Fruit fly (Drosophila melanogaster) whole organism, embryonic: Measurements from ENCODE around the gene Nsun5.

ENCODE experiments used
- Abd-B ChIP-seq: fragments of 200-800 bp; sonication (Bioruptor generic); optimal IDR thresholded peaks from 2 replicates; lab custom pipeline; 2018; ENCODE audit warnings: missing biosample characterization, mild to moderate bottlenecking, missing genetic modification characterization, moderate library complexity
- Adf1 ChIP-seq: fragments of 200-800 bp; sonication (Bioruptor generic); IDR thresholded peaks from 2 replicates; pipeline ENCODE4 v1.3.6; 2022; ENCODE audit warnings: missing biosample characterization, missing genetic modification characterization
- CG10462 ChIP-seq: fragments of 200-800 bp; sonication (Bioruptor generic); optimal IDR thresholded peaks from 2 replicates; lab custom pipeline; 2016; ENCODE audit warnings: missing biosample characterization, missing genetic modification characterization
- CG11085 ChIP-seq: fragments of 200-800 bp; sonication (Bioruptor generic); IDR thresholded peaks from 2 replicates; pipeline ENCODE4 v1.3.6; 2022; ENCODE audit warnings: missing biosample characterization, missing genetic modification characterization
- CG11504 ChIP-seq: fragments of 200-800 bp; sonication (Bioruptor generic); optimal IDR thresholded peaks from 3 replicates; lab custom pipeline; 2019; ENCODE audit warnings: missing biosample characterization, mild to moderate bottlenecking, missing genetic modification characterization, moderate library complexity
- CG11695 ChIP-seq: fragments of 200-800 bp; sonication (Bioruptor generic); IDR thresholded peaks from 3 replicates; pipeline ENCODE4 v1.3.6; 2022; ENCODE audit warnings: missing biosample characterization, missing genetic modification characterization
- CG11723 ChIP-seq: fragments of 200-800 bp; sonication (Bioruptor generic); optimal IDR thresholded peaks from 2 replicates; lab custom pipeline; 2017; ENCODE audit warnings: missing biosample characterization, mild to moderate bottlenecking, missing genetic modification characterization
- CG13287 ChIP-seq: fragments of 200-800 bp; sonication (Bioruptor generic); IDR thresholded peaks from 2 replicates; pipeline ENCODE4 v1.3.6; 2022; ENCODE audit warnings: missing biosample characterization, missing genetic modification characterization; ENCODE audit not compliant: partially characterized antibody
- CG14441 ChIP-seq: fragments of 200-800 bp; sonication (Bioruptor generic); IDR thresholded peaks from 2 replicates; pipeline ENCODE4 v1.3.6; 2022; ENCODE audit warnings: missing biosample characterization, missing genetic modification characterization
- CG18262 ChIP-seq: fragments of 200-800 bp; optimal IDR thresholded peaks from 3 replicates; lab custom pipeline; 2019; ENCODE audit warnings: missing biosample characterization, mild to moderate bottlenecking, missing genetic modification characterization, moderate library complexity
- CG2120 ChIP-seq: fragments of 200-800 bp; sonication (Bioruptor generic); optimal IDR thresholded peaks from 3 replicates; lab custom pipeline; 2016; ENCODE audit warnings: missing biosample characterization, missing genetic modification characterization
- CG2875 ChIP-seq: fragments of 200-800 bp; sonication (Bioruptor generic); optimal IDR thresholded peaks from 2 replicates; lab custom pipeline; 2017; ENCODE audit warnings: missing biosample characterization, mild to moderate bottlenecking, missing genetic modification characterization, missing genetic modification reagents
- CG3407 ChIP-seq: fragments of 200-800 bp; sonication (Bioruptor generic); optimal IDR thresholded peaks from 2 replicates; lab custom pipeline; 2018; ENCODE audit warnings: missing biosample characterization, mild to moderate bottlenecking, missing genetic modification characterization
- CG34224 ChIP-seq: fragments of 200-800 bp; sonication (Bioruptor generic); IDR thresholded peaks from 3 replicates; pipeline ENCODE4 v1.3.6; 2022; ENCODE audit warnings: missing biosample characterization, missing genetic modification characterization; ENCODE audit not compliant: partially characterized antibody
- CG3847 ChIP-seq: fragments of 200-800 bp; sonication (Bioruptor generic); IDR thresholded peaks from 2 replicates; pipeline ENCODE4 v1.3.6; 2022; ENCODE audit warnings: missing biosample characterization, missing genetic modification characterization
- CG7786 ChIP-seq: fragments of 200-800 bp; sonication (Bioruptor generic); optimal IDR thresholded peaks from 2 replicates; lab custom pipeline; 2016; ENCODE audit warnings: missing biosample characterization, missing genetic modification characterization
- CG7963 ChIP-seq: fragments of 200-800 bp; sonication (Bioruptor generic); IDR thresholded peaks from 3 replicates; pipeline ENCODE4 v1.3.6; 2022; ENCODE audit warnings: missing biosample characterization, missing genetic modification characterization; ENCODE audit not compliant: partially characterized antibody
- CG8089 ChIP-seq: fragments of 200-800 bp; sonication (Bioruptor generic); optimal IDR thresholded peaks from 3 replicates; lab custom pipeline; 2016; ENCODE audit warnings: missing biosample characterization, missing genetic modification characterization
- CG9437 ChIP-seq: fragments of 200-800 bp; sonication (Bioruptor generic); optimal IDR thresholded peaks from 2 replicates; lab custom pipeline; 2018; ENCODE audit warnings: missing biosample characterization, mild to moderate bottlenecking, missing genetic modification characterization
- CG9727 ChIP-seq: fragments of 200-800 bp; sonication (Bioruptor generic); optimal IDR thresholded peaks from 3 replicates; lab custom pipeline; 2017; ENCODE audit warnings: missing biosample characterization, mild to moderate bottlenecking, missing genetic modification characterization
- D19B ChIP-seq: fragments of 200-800 bp; sonication (Bioruptor generic); optimal IDR thresholded peaks from 2 replicates; lab custom pipeline; 2017; ENCODE audit warnings: missing biosample characterization, mild to moderate bottlenecking, missing genetic modification characterization
- Gsc ChIP-seq: fragments of 200-800 bp; sonication (Bioruptor generic); IDR thresholded peaks from 2 replicates; pipeline ENCODE4 v1.3.6; 2022; ENCODE audit warnings: missing biosample characterization, missing genetic modification characterization
- Gug ChIP-seq: fragments of 200-800 bp; sonication (Bioruptor generic); IDR thresholded peaks from 4 replicates; pipeline ENCODE4 v1.3.6; 2022; ENCODE audit warnings: missing biosample characterization, missing genetic modification characterization
- Hr51 ChIP-seq, 2 experiments: fragments of 200-800 bp; sonication (Bioruptor generic); optimal IDR thresholded peaks; 2 replicates in 1 of 2; 3 replicates in 1 of 2; lab custom pipeline; 2016 to 2018; ENCODE audit warnings: missing biosample characterization in 2 of 2, missing genetic modification characterization in 2 of 2, mild to moderate bottlenecking in 1 of 2, moderate library complexity in 1 of 2
- Meics ChIP-seq: fragments of 200-800 bp; sonication (Bioruptor generic); optimal IDR thresholded peaks from 2 replicates; lab custom pipeline; 2017; ENCODE audit warnings: missing biosample characterization, mild to moderate bottlenecking, missing genetic modification characterization
- NK7.1 ChIP-seq: fragments of 200-800 bp; sonication (Bioruptor generic); optimal IDR thresholded peaks from 3 replicates; lab custom pipeline; 2016; ENCODE audit warnings: missing biosample characterization, missing genetic modification characterization
- Rfx ChIP-seq: fragments of 200-800 bp; sonication (Bioruptor generic); IDR thresholded peaks from 2 replicates; pipeline ENCODE4 v1.3.6; 2022; ENCODE audit warnings: missing biosample characterization, missing genetic modification characterization
- Rx ChIP-seq: fragments of 200-800 bp; sonication (Bioruptor generic); IDR thresholded peaks from 2 replicates; pipeline ENCODE4 v1.3.6; 2022; ENCODE audit warnings: missing biosample characterization, missing genetic modification characterization
- Scr ChIP-seq: fragments of 200-800 bp; sonication (Bioruptor generic); IDR thresholded peaks from 2 replicates; pipeline ENCODE4 v1.3.6; 2022; ENCODE audit warnings: missing biosample characterization, missing genetic modification characterization; ENCODE audit not compliant: partially characterized antibody
- Sry-β ChIP-seq: fragments of 200-800 bp; sonication (Bioruptor generic); optimal IDR thresholded peaks from 2 replicates; lab custom pipeline; 2018; ENCODE audit warnings: missing biosample characterization, mild to moderate bottlenecking, missing genetic modification characterization, moderate library complexity
- Trl ChIP-seq, 3 experiments: fragments of >200 bp in 2 of 3; fragments of 200-800 bp in 1 of 3; sonication (Bioruptor generic) in 1 of 3; optimal IDR thresholded peaks; 2 replicates in 1 of 3; 3 replicates in 2 of 3; lab custom pipeline; 2016 to 2017; ENCODE audit warnings: missing biosample characterization in 1 of 3, missing genetic modification characterization in 1 of 3
- Xrp1 ChIP-seq: fragments of 200-800 bp; sonication (Bioruptor generic); IDR thresholded peaks from 2 replicates; pipeline ENCODE4 v1.3.6; 2022; ENCODE audit warnings: missing biosample characterization, missing genetic modification characterization
- ato ChIP-seq: fragments of 200-800 bp; sonication (Bioruptor generic); IDR thresholded peaks from 2 replicates; pipeline ENCODE4 v1.3.6; 2022; ENCODE audit warnings: missing biosample characterization, missing genetic modification characterization; ENCODE audit not compliant: partially characterized antibody
- bigmax ChIP-seq: fragments of 200-800 bp; sonication (Bioruptor generic); optimal IDR thresholded peaks from 2 replicates; lab custom pipeline; 2018; ENCODE audit warnings: missing biosample characterization, mild to moderate bottlenecking, missing genetic modification characterization
- ci ChIP-seq: fragments of 200-800 bp; sonication (Bioruptor generic); IDR thresholded peaks from 3 replicates; pipeline ENCODE4 v1.3.6; 2022; ENCODE audit warnings: missing biosample characterization, missing genetic modification characterization
- emc ChIP-seq: fragments of 200-800 bp; sonication (Bioruptor generic); optimal IDR thresholded peaks from 2 replicates; lab custom pipeline; 2016; ENCODE audit warnings: missing biosample characterization, missing genetic modification characterization
- en ChIP-seq: fragments of 200-800 bp; sonication (Bioruptor generic); optimal IDR thresholded peaks from 2 replicates; lab custom pipeline; 2016; ENCODE audit warnings: missing biosample characterization, missing genetic modification characterization
- esg ChIP-seq: fragments of 200-800 bp; sonication (Bioruptor generic); conservative IDR thresholded peaks from 2 replicates; pipeline ENCODE4 v1.3.6; 2022; ENCODE audit warnings: missing biosample characterization, missing genetic modification characterization
- gem ChIP-seq: fragments of 200-800 bp; sonication (Bioruptor generic); optimal IDR thresholded peaks from 2 replicates; lab custom pipeline; 2019; ENCODE audit warnings: missing biosample characterization, mild to moderate bottlenecking, missing genetic modification characterization, moderate library complexity
- org-1 ChIP-seq: fragments of 200-800 bp; sonication (Bioruptor generic); optimal IDR thresholded peaks from 2 replicates; lab custom pipeline; 2017; ENCODE audit warnings: missing biosample characterization, missing genetic modification characterization
- pan ChIP-seq, 4 experiments: fragments of >200 bp in 3 of 4; fragments of 200-800 bp in 1 of 4; sonication (Bioruptor generic) in 1 of 4; optimal IDR thresholded peaks in 3 of 4; IDR thresholded peaks in 1 of 4; 2 replicates each; pipeline versions ENCODE4 v1.3.6 to Lab custom; 2017 to 2022; ENCODE audit warnings: missing biosample characterization in 2 of 4, missing genetic modification characterization in 2 of 4, mixed read lengths in 1 of 4
- pho ChIP-seq: fragments of 200-800 bp; sonication (Bioruptor generic); optimal IDR thresholded peaks from 2 replicates; lab custom pipeline; 2016; ENCODE audit warnings: missing biosample characterization, missing genetic modification characterization
- pnt ChIP-seq: fragments of 200-800 bp; sonication (Bioruptor generic); optimal IDR thresholded peaks from 3 replicates; lab custom pipeline; 2016; ENCODE audit warnings: missing biosample characterization, missing genetic modification characterization
- row ChIP-seq: fragments of 200-800 bp; sonication (Bioruptor generic); IDR thresholded peaks from 3 replicates; pipeline ENCODE4 v1.3.6; 2022; ENCODE audit warnings: missing biosample characterization, missing genetic modification characterization
- scrt ChIP-seq: fragments of 200-800 bp; sonication (Bioruptor generic); optimal IDR thresholded peaks from 2 replicates; lab custom pipeline; 2018; ENCODE audit warnings: missing biosample characterization, mild to moderate bottlenecking, missing genetic modification characterization, moderate library complexity
- slbo ChIP-seq: fragments of 200-800 bp; sonication (Bioruptor generic); IDR thresholded peaks from 2 replicates; pipeline ENCODE4 v1.3.6; 2022; ENCODE audit warnings: missing biosample characterization, missing genetic modification characterization
- stwl ChIP-seq: fragments of 200-800 bp; sonication (Bioruptor generic); optimal IDR thresholded peaks from 3 replicates; lab custom pipeline; 2018; ENCODE audit warnings: missing biosample characterization, mild to moderate bottlenecking, missing genetic modification characterization, moderate library complexity
- twi ChIP-seq: fragments of 200-800 bp; optimal IDR thresholded peaks from 2 replicates; lab custom pipeline; 2019; ENCODE audit warnings: missing biosample characterization, mild to moderate bottlenecking, missing genetic modification characterization, moderate library complexity
- vfl ChIP-seq: fragments of 200-800 bp; sonication (Bioruptor generic); optimal IDR thresholded peaks from 2 replicates; lab custom pipeline; 2016; ENCODE audit warnings: missing biosample characterization, missing genetic modification characterization
- zen2 ChIP-seq: fragments of 200-800 bp; sonication (Bioruptor generic); IDR thresholded peaks from 3 replicates; pipeline ENCODE4 v1.3.6; 2022; ENCODE audit warnings: missing biosample characterization, missing genetic modification characterization; ENCODE audit not compliant: partially characterized antibody

Nsun5 gene

DNA sequence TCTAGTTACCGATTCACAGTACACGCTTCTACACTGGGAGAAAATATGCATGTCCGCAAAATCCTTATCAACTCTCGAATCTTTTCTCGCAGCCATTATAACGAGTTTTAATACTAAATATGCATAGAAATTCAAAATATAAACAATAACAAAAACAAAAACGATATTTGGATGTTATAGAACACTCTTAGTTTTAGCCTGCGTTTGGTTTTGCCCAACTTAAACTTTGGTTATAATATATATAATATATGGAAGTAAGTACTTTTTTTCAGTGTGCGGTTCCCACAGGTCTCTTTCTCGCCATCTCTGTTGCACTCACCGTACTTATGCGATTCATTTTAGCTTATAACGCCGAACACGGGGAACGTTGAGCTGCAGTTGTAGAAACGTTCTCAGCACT lies 49.7 kb upstream of the Nsun5 start, which contains the start of gene cry (continued):
- peak; percentile 70; the same call in 1 of the 2 replicates for TF ChIP-seq Xrp1 (GFP tag; lab: Robert Waterston, UW)
- TF ChIP-seq CG11723 (GFP tag; lab: Kevin White, UChicago), result no peak
- TF ChIP-seq row (GFP tag; lab: Robert Waterston, UW), result peak; percentile 43
- TF ChIP-seq D19B (GFP tag; lab: Kevin White, UChicago), result no peak
- no peak for TF ChIP-seq Gsc (GFP tag; lab: Robert Waterston, UW)
- TF ChIP-seq zen2, result no peak
- TF ChIP-seq Hr51 (GFP tag; optimal IDR thresholded peaks at IDR 0.05; lab: Kevin White, UChicago), result peak in 1 of 2 experiments; percentile 68
- peak; percentile 28 for TF ChIP-seq CG2875
- peak; percentile 26 for TF ChIP-seq org-1 (GFP tag; lab: Kevin White, UChicago)
- TF ChIP-seq stwl (tag; lab: Kevin White, UChicago), result no peak
- TF ChIP-seq en, result no peak
- TF ChIP-seq CG3847 (GFP tag; lab: Robert Waterston, UW), result 0 out of 2 replicates have a peak, but pooled peaks have one; percentile 11
- TF ChIP-seq scrt (GFP tag; lab: Kevin White, UChicago), result no peak
- no peak for TF ChIP-seq CG7963
- TF ChIP-seq vfl (GFP tag; lab: Kevin White, UChicago), result no peak
- no peak; the same call in 1 of the 2 replicates for TF ChIP-seq esg (GFP tag; lab: Robert Waterston, UW)
- TF ChIP-seq bigmax (GFP tag; lab: Kevin White, UChicago), result no peak
- 0 out of 3 replicates have a peak, but pooled peaks have one; percentile 47 for TF ChIP-seq CG11695 (GFP tag; lab: Robert Waterston, UW)
- TF ChIP-seq CG9727 (GFP tag; lab: Kevin White, UChicago), result peak; percentile 44
- no peak for TF ChIP-seq CG34224 (GFP tag; lab: Robert Waterston, UW)
- peak; percentile 80 for TF ChIP-seq CG11504 (tag; lab: Kevin White, UChicago)
- TF ChIP-seq CG3407 (GFP tag; lab: Kevin White, UChicago), result peak; percentile 34
- TF ChIP-seq emc (GFP tag; lab: Kevin White, UChicago), result no peak
- no peak for TF ChIP-seq pan (optimal IDR thresholded peaks at IDR 0.05; lab: Kevin White, UChicago)
- peak in 1 of 2 experiments; percentile 32 for TF ChIP-seq pan (GFP tag; optimal IDR thresholded peaks at IDR 0.05 in 1 of 2, IDR thresholded peaks at IDR 0.05 in 1 of 2)
- no peak for TF ChIP-seq NK7.1 (GFP tag; lab: Kevin White, UChicago)
- TF ChIP-seq Rx (GFP tag; lab: Robert Waterston, UW), result no peak
- TF ChIP-seq Scr (GFP tag; lab: Robert Waterston, UW), result no peak
- no peak for TF ChIP-seq Rfx (GFP tag; lab: Robert Waterston, UW)
- TF ChIP-seq slbo, result no peak
- no peak for TF ChIP-seq Gug (GFP tag; lab: Robert Waterston, UW)
- TF ChIP-seq Adf1, result no peak
- TF ChIP-seq Abd-B, result peak; percentile 66
- no peak for TF ChIP-seq ci (GFP tag; lab: Robert Waterston, UW)
- peak; percentile 76 for TF ChIP-seq CG18262 (tag; lab: Kevin White, UChicago)
- TF ChIP-seq CG14441 (GFP tag; lab: Robert Waterston, UW), result no peak
- TF ChIP-seq Sry-β (GFP tag; lab: Kevin White, UChicago), result no peak
- TF ChIP-seq pho, result no peak
- TF ChIP-seq CG2120 (GFP tag; lab: Kevin White, UChicago), result no peak
- TF ChIP-seq CG10462 (GFP tag; lab: Kevin White, UChicago), result no peak
- peak; percentile 36 for TF ChIP-seq Meics (GFP tag; lab: Kevin White, UChicago)
- TF ChIP-seq gem, result peak; percentile 83
- TF ChIP-seq ato (GFP tag; lab: Robert Waterston, UW), result no peak
- no peak for TF ChIP-seq pnt (GFP tag; lab: Kevin White, UChicago)
- TF ChIP-seq Trl (optimal IDR thresholded peaks at IDR 0.05; lab: Kevin White, UChicago), result no peak
- no peak for TF ChIP-seq Trl (GFP tag; optimal IDR thresholded peaks at IDR 0.05; lab: Kevin White, UChicago)
- TF ChIP-seq CG11085, result no peak
- TF ChIP-seq twi (tag; lab: Kevin White, UChicago), result peak; percentile 76
- no peak for TF ChIP-seq CG8089 (GFP tag; lab: Kevin White, UChicago)
- peak; percentile 64 for TF ChIP-seq CG9437 (GFP tag; lab: Kevin White, UChicago)
- TF ChIP-seq CG13287 (GFP tag; lab: Robert Waterston, UW), result no peak
- no peak for TF ChIP-seq CG7786 (GFP tag; lab: Kevin White, UChicago)
